Worm (Caenorhabditis elegans) whole organism, L3 larva: ENCODE measurements around the gene srx-85.

Source experiments
- ceh-16 ChIP-seq: sonication (generic microtip); optimal IDR thresholded peaks from 2 replicates; lab custom pipeline; 2017; ENCODE audit warnings: missing biosample characterization, missing genetic modification characterization
- ceh-9 ChIP-seq: sonication (generic microtip); optimal IDR thresholded peaks from 2 replicates; lab custom pipeline; 2018; ENCODE audit warnings: missing biosample characterization, missing genetic modification characterization
- daf-12 ChIP-seq: fragments of 150-350 bp; optimal IDR thresholded peaks from 2 replicates; lab custom pipeline; 2014; ENCODE audit warnings: missing biosample characterization, missing genetic modification reagents, missing genetic modification characterization
- elt-2 ChIP-seq: sonication (generic microtip); optimal IDR thresholded peaks from 2 replicates; lab custom pipeline; 2016; ENCODE audit warnings: missing genetic modification reagents, mild to moderate bottlenecking, missing genetic modification characterization, missing compliant biosample characterization
- elt-3 ChIP-seq, 3 experiments: fragments of 150-350 bp in 1 of 3; sonication (generic microtip) in 2 of 3; optimal IDR thresholded peaks; 2 replicates in 2 of 3; 4 replicates in 1 of 3; lab custom pipeline; 2014 to 2017; ENCODE audit warnings: missing biosample characterization in 3 of 3, missing genetic modification characterization in 3 of 3
- fos-1 ChIP-seq: fragments of 150-350 bp; optimal IDR thresholded peaks from 2 replicates; lab custom pipeline; 2014; ENCODE audit warnings: missing biosample characterization, missing genetic modification characterization
- nhr-23 ChIP-seq: fragments of 150-350 bp; optimal IDR thresholded peaks from 2 replicates; lab custom pipeline; 2014; ENCODE audit warnings: missing biosample characterization, missing genetic modification reagents, missing genetic modification characterization
- nhr-28 ChIP-seq: fragments of 150-350 bp; optimal IDR thresholded peaks from 2 replicates; lab custom pipeline; 2014; ENCODE audit warnings: missing biosample characterization, missing genetic modification characterization
- nhr-67 ChIP-seq: fragments of 150-350 bp; optimal IDR thresholded peaks from 2 replicates; lab custom pipeline; 2014; ENCODE audit warnings: missing biosample characterization, missing genetic modification characterization
- skn-1 ChIP-seq: fragments of 150-350 bp; optimal IDR thresholded peaks from 2 replicates; lab custom pipeline; 2014; ENCODE audit warnings: missing biosample characterization, missing genetic modification characterization
- snpc-4 ChIP-seq: fragments of 150-350 bp; optimal IDR thresholded peaks from 2 replicates; lab custom pipeline; 2014; ENCODE audit warnings: missing biosample characterization, missing genetic modification characterization
- zag-1 ChIP-seq: fragments of 150-350 bp; optimal IDR thresholded peaks from 2 replicates; lab custom pipeline; 2014; ENCODE audit warnings: missing biosample characterization, missing genetic modification characterization

- TF ChIP-seq daf-12 (no peak), zag-1 (no peak), snpc-4 (tag; lab: Kevin White, UChicago) (no peak), skn-1 (tag; lab: Kevin White, UChicago) (no peak), nhr-23 (tag; lab: Kevin White, UChicago) (no peak), elt-2 (tag; lab: Kevin White, UChicago) (no peak), nhr-28 (tag; lab: Kevin White, UChicago) (no peak), ceh-9 (tag; lab: Kevin White, UChicago) (no peak), ceh-16 (tag; lab: Kevin White, UChicago) (no peak), elt-3 (tag; optimal IDR thresholded peaks at IDR 0.05; lab: Kevin White, UChicago) (no peak), nhr-67 (no peak), fos-1 (tag; lab: Kevin White, UChicago) (no peak)
These were observed 41.4 kb downstream of the srx-85 start for ce11 chrV:11593888-11594287.
